Fruit fly (Drosophila melanogaster): ENCODE results near the gene yellow-e.

The yellow-e gene

dm6 chr3R:13415186-13415585, at the start of gene yellow-e:
TSS of gene yellow-e (minus strand) at chr3R:13415286.
- no peak for TF ChIP-seq tai (GFP tag; optimal IDR thresholded peaks at IDR 0.05)
- no peak for TF ChIP-seq fru (GFP tag; optimal IDR thresholded peaks at IDR 0.05)
- no peak for TF ChIP-seq CrebA (GFP tag; optimal IDR thresholded peaks at IDR 0.05; ENCODE audit: borderline replicate concordance)
- TF ChIP-seq HLH106 (tag; optimal IDR thresholded peaks at IDR 0.05): no peak
- TF ChIP-seq h (GFP tag; optimal IDR thresholded peaks at IDR 0.05): no peak

dm6 chr3R:13453955-13454354, 38.9 kb upstream of the yellow-e start:
- TF ChIP-seq dmrt93B (GFP tag; optimal IDR thresholded peaks at IDR 0.05): no peak
- TF ChIP-seq sv (GFP tag; optimal IDR thresholded peaks at IDR 0.05): peak; percentile 63

- TF ChIP-seq Myc (optimal IDR thresholded peaks at IDR 0.05): no peak
- TF ChIP-seq CG32264 (GFP tag; optimal IDR thresholded peaks at IDR 0.05): no peak
- peak; percentile 66 for TF ChIP-seq dmrt93B (GFP tag; optimal IDR thresholded peaks at IDR 0.05)
- no peak for TF ChIP-seq N (GFP tag; optimal IDR thresholded peaks at IDR 0.05)
- peak; percentile 58 for TF ChIP-seq rgr (GFP tag; optimal IDR thresholded peaks at IDR 0.05)
- TF ChIP-seq br (GFP tag; optimal IDR thresholded peaks at IDR 0.05): peak; percentile 52
- no peak for TF ChIP-seq GATAd (GFP tag; optimal IDR thresholded peaks at IDR 0.05)
- no peak for TF ChIP-seq Abd-B (GFP tag; optimal IDR thresholded peaks at IDR 0.05)
- no peak for TF ChIP-seq Vsx2 (GFP tag; optimal IDR thresholded peaks at IDR 0.05; ENCODE audit: partially characterized antibody)
- TF ChIP-seq woc (GFP tag; optimal IDR thresholded peaks at IDR 0.05): peak; percentile 53
- peak; percentile 15 for TF ChIP-seq Hnf4 (GFP tag; optimal IDR thresholded peaks at IDR 0.05)
- peak; percentile 79 for TF ChIP-seq fru (GFP tag; optimal IDR thresholded peaks at IDR 0.05)
- TF ChIP-seq Jra (GFP tag; optimal IDR thresholded peaks at IDR 0.05): no peak
- no peak for TF ChIP-seq brk (GFP tag; optimal IDR thresholded peaks at IDR 0.05)
- peak; percentile 65 for TF ChIP-seq OdsH (GFP tag; optimal IDR thresholded peaks at IDR 0.05)
- peak; percentile 68 for TF ChIP-seq HLH106 (tag; optimal IDR thresholded peaks at IDR 0.05)
- peak in 1 of 2 experiments; percentile 74 for TF ChIP-seq foxo (GFP tag; optimal IDR thresholded peaks at IDR 0.05)
- no peak for TF ChIP-seq Dif (GFP tag; optimal IDR thresholded peaks at IDR 0.05; ENCODE audit: partially characterized antibody)
- no peak for TF ChIP-seq pan (optimal IDR thresholded peaks at IDR 0.05)
- peak; percentile 51 for TF ChIP-seq ey (GFP tag; optimal IDR thresholded peaks at IDR 0.05)
- peak; percentile 5 for TF ChIP-seq sage (GFP tag; optimal IDR thresholded peaks at IDR 0.05)
- no peak for TF ChIP-seq CG9705 (GFP tag; optimal IDR thresholded peaks at IDR 0.05)
- TF ChIP-seq sv (GFP tag; optimal IDR thresholded peaks at IDR 0.05): peak; percentile 66
- no peak for TF ChIP-seq CrebA (GFP tag; optimal IDR thresholded peaks at IDR 0.05; ENCODE audit: borderline replicate concordance)
- TF ChIP-seq dl (GFP tag; optimal IDR thresholded peaks at IDR 0.05; ENCODE audit: insufficient read depth in 1 of 2, partially characterized antibody in 2 of 2): no peak
- TF ChIP-seq h (GFP tag; optimal IDR thresholded peaks at IDR 0.05): peak; percentile 74
- no peak for TF ChIP-seq Hr78 (GFP tag; optimal IDR thresholded peaks at IDR 0.05)
- TF ChIP-seq dsf (GFP tag; optimal IDR thresholded peaks at IDR 0.05; ENCODE audit: borderline replicate concordance): no peak
- no peak for TF ChIP-seq Hr83 (GFP tag; optimal IDR thresholded peaks at IDR 0.05; ENCODE audit: poor library complexity, severe bottlenecking)
- peak; percentile 59 for TF ChIP-seq psq (GFP tag; optimal IDR thresholded peaks at IDR 0.05)
- TF ChIP-seq Sp1 (GFP tag; optimal IDR thresholded peaks at IDR 0.05): peak; percentile 74
- TF ChIP-seq Mio (GFP tag; optimal IDR thresholded peaks at IDR 0.05): no peak
- no peak for TF ChIP-seq usp (GFP tag; optimal IDR thresholded peaks at IDR 0.05)
- TF ChIP-seq lola (GFP tag; optimal IDR thresholded peaks at IDR 0.05): no peak
- TF ChIP-seq jim (GFP tag; optimal IDR thresholded peaks at IDR 0.05): no peak
- peak; percentile 23 for TF ChIP-seq tai (GFP tag; optimal IDR thresholded peaks at IDR 0.05)
- TF ChIP-seq Rel (GFP tag; optimal IDR thresholded peaks at IDR 0.05): no peak
- no peak for TF ChIP-seq Rel (tag; optimal IDR thresholded peaks at IDR 0.05)
- TF ChIP-seq Dfd (GFP tag; optimal IDR thresholded peaks at IDR 0.05): no peak
Observed at dm6 chr3R:13452851-13453255, 37.8 kb upstream of the yellow-e start.

All from whole organism, wandering third instar larva.